Worm (Caenorhabditis elegans): Measurements from ENCODE around the gene T02G5.15.

Gene T02G5.15

ce11 chrII:7099231-7099630 is 15.1 kb downstream of the T02G5.15 start:
- TF ChIP-seq rcor-1 (GFP tag; IDR thresholded peaks at IDR 0.05), result no peak
- TF ChIP-seq Y56A3A.18 (GFP tag; IDR thresholded peaks at IDR 0.05), result no peak
- no peak for TF ChIP-seq tbp1 (GFP tag; optimal IDR thresholded peaks at IDR 0.05)
- peak; percentile 53 for TF ChIP-seq him-1 (tag; optimal IDR thresholded peaks at IDR 0.05)
- TF ChIP-seq lin-35 (GFP tag; optimal IDR thresholded peaks at IDR 0.05), result no peak
- TF ChIP-seq madf-3 (GFP tag; IDR thresholded peaks at IDR 0.05), result peak; percentile 64; the same call in 1 of the 2 replicates
- no peak for TF ChIP-seq aptf-2 (GFP tag; conservative IDR thresholded peaks at IDR 0.05)
- no peak for TF ChIP-seq let-526 (GFP tag; IDR thresholded peaks at IDR 0.05)
- TF ChIP-seq lsy-27 (tag; optimal IDR thresholded peaks at IDR 0.05; ENCODE audit: borderline replicate concordance, insufficient read depth), result no peak
- TF ChIP-seq B0261.1 (tag; optimal IDR thresholded peaks at IDR 0.05), result no peak
- TF ChIP-seq Y53G8AR.9 (GFP tag; conservative IDR thresholded peaks at IDR 0.05), result 0 out of 2 replicates have a peak, but pooled peaks have one; percentile 50
- 0 out of 2 replicates have a peak, but pooled peaks have one; percentile 7 for TF ChIP-seq hmg-1.2 (GFP tag; IDR thresholded peaks at IDR 0.05)
- no peak for TF ChIP-seq attf-3 (GFP tag; conservative IDR thresholded peaks at IDR 0.05)
- no peak for TF ChIP-seq madf-10 (tag; optimal IDR thresholded peaks at IDR 0.05)
- TF ChIP-seq attf-6 (GFP tag; IDR thresholded peaks at IDR 0.05), result no peak

ce11 chrII:7100838-7101237 is 16.7 kb downstream of the T02G5.15 start, which contains the start of gene mmaa-1:
mmaa-1 (minus strand) TSS chrII:7101165.
- TF ChIP-seq egl-44 (GFP tag; IDR thresholded peaks at IDR 0.05) (no peak), chd-7 (tag; optimal IDR thresholded peaks at IDR 0.05) (peak; percentile 69), unc-130 (GFP tag; optimal IDR thresholded peaks at IDR 0.05) (no peak), ekl-4 (GFP tag; IDR thresholded peaks at IDR 0.05) (no peak; the same call in 1 of the 2 replicates), xnd-1 (tag; optimal IDR thresholded peaks at IDR 0.05) (peak; percentile 10), mcd-1 (GFP tag; IDR thresholded peaks at IDR 0.05) (0 out of 2 replicates have a peak, but pooled peaks have one; percentile 32), let-526 (GFP tag; IDR thresholded peaks at IDR 0.05) (no peak), bed-2 (GFP tag; IDR thresholded peaks at IDR 0.05) (no peak), ceh-27 (GFP tag; optimal IDR thresholded peaks at IDR 0.05) (no peak), rec-8 (tag; optimal IDR thresholded peaks at IDR 0.05) (no peak), C17E4.6 (GFP tag; IDR thresholded peaks at IDR 0.05) (no peak), Y79H2A.3 (GFP tag; conservative IDR thresholded peaks at IDR 0.05) (no peak), madf-6 (GFP tag; IDR thresholded peaks at IDR 0.05) (peak; percentile 25; the same call in 1 of the 2 replicates), Y95B8A.8 (GFP tag; IDR thresholded peaks at IDR 0.05) (no peak), F37B4.10 (GFP tag; IDR thresholded peaks at IDR 0.05) (no peak), ztf-26 (tag; optimal IDR thresholded peaks at IDR 0.05) (no peak), C06A6.2 (GFP tag; conservative IDR thresholded peaks at IDR 0.05) (no peak), zfh-2 (GFP tag; conservative IDR thresholded peaks at IDR 0.05) (no peak), lag-1 (GFP tag; IDR thresholded peaks at IDR 0.05) (no peak), snpc-1.1 (tag; optimal IDR thresholded peaks at IDR 0.05; ENCODE audit: insufficient read depth) (no peak), gei-17 (GFP tag; optimal IDR thresholded peaks at IDR 0.05) (no peak), ztf-28 (GFP tag; IDR thresholded peaks at IDR 0.05) (no peak), let-607 (tag; optimal IDR thresholded peaks at IDR 0.05) (peak in 1 of 2 experiments; percentile 26), aptf-2 (GFP tag; conservative IDR thresholded peaks at IDR 0.05) (no peak), cebp-2 (GFP tag; IDR thresholded peaks at IDR 0.05) (no peak), cebp-1 (GFP tag; IDR thresholded peaks at IDR 0.05) (no peak), cebp-1 (tag; optimal IDR thresholded peaks at IDR 0.05) (no peak), ztf-6 (GFP tag; IDR thresholded peaks at IDR 0.05) (no peak), Y53F4B.3 (GFP tag; IDR thresholded peaks at IDR 0.05) (no peak), sptf-2 (GFP tag; optimal IDR thresholded peaks at IDR 0.05) (no peak), lin-40 (tag; optimal IDR thresholded peaks at IDR 0.05) (no peak), nfya-1 (tag; optimal IDR thresholded peaks at IDR 0.05; ENCODE audit: borderline replicate concordance, insufficient read depth) (no peak), ztf-3 (GFP tag; optimal IDR thresholded peaks at IDR 0.05) (no peak), dpff-1 (tag; optimal IDR thresholded peaks at IDR 0.05) (no peak), him-1 (tag; optimal IDR thresholded peaks at IDR 0.05) (no peak)
